Worm (Caenorhabditis elegans) whole organism, young adult: Measurements from ENCODE around the gene F08G2.7.
A peak's percentile ranks its signal among the peaks of the same experiment; 100 is the strongest.

Source experiments
- B0019.2 ChIP-seq: fragments of 200-800 bp; sonication (Bioruptor generic); conservative IDR thresholded peaks from 2 replicates; pipeline ENCODE4 v1.3.6; 2022; ENCODE audit warnings: missing genetic modification reagents, missing genetic modification characterization, missing compliant biosample characterization
- B0035.1 ChIP-seq: sonication (generic microtip); optimal IDR thresholded peaks from 2 replicates; lab custom pipeline; 2016; ENCODE audit warnings: missing genetic modification characterization, mild to moderate bottlenecking, missing compliant biosample characterization, missing genotype, missing genetic modification reagents
- C17E4.6 ChIP-seq: fragments of 200-800 bp; sonication (Bioruptor generic); IDR thresholded peaks from 2 replicates; pipeline ENCODE4 v1.3.6; 2022; ENCODE audit warnings: missing genetic modification reagents, missing genetic modification characterization, missing compliant biosample characterization
- D2030.7 ChIP-seq: fragments of 200-800 bp; sonication (Bioruptor generic); IDR thresholded peaks from 2 replicates; pipeline ENCODE4 v1.3.6; 2022; ENCODE audit warnings: missing genetic modification reagents, missing genetic modification characterization, missing compliant biosample characterization
- F49E8.2 ChIP-seq: sonication (generic microtip); optimal IDR thresholded peaks from 3 replicates; lab custom pipeline; 2017; ENCODE audit warnings: missing genetic modification characterization, mild to moderate bottlenecking, missing compliant biosample characterization, antibody characterized with exemption, moderate library complexity; ENCODE audit not compliant: insufficient read depth
- K12H6.12 ChIP-seq: fragments of 200-800 bp; sonication (Bioruptor generic); optimal IDR thresholded peaks from 2 replicates; lab custom pipeline; 2018; ENCODE audit warnings: mild to moderate bottlenecking, missing genetic modification characterization, missing compliant biosample characterization
- Y53F4B.3 ChIP-seq: fragments of 200-800 bp; sonication (Bioruptor generic); IDR thresholded peaks from 2 replicates; pipeline ENCODE4 v1.3.6; 2022; ENCODE audit warnings: missing genetic modification reagents, missing genetic modification characterization, missing compliant biosample characterization
- Y53G8AR.9 ChIP-seq: fragments of 200-800 bp; sonication (Bioruptor generic); conservative IDR thresholded peaks from 2 replicates; pipeline ENCODE4 v1.3.6; 2022; ENCODE audit warnings: missing genetic modification reagents, missing genetic modification characterization, missing compliant biosample characterization
- aptf-2 ChIP-seq: fragments of 200-800 bp; sonication (Bioruptor generic); conservative IDR thresholded peaks from 2 replicates; pipeline ENCODE4 v1.3.6; 2022; ENCODE audit warnings: missing genetic modification reagents, missing genetic modification characterization, missing compliant biosample characterization
- aptf-3 ChIP-seq: fragments of 200-800 bp; sonication (Bioruptor generic); IDR thresholded peaks from 2 replicates; pipeline ENCODE4 v1.3.6; 2022; ENCODE audit warnings: missing genetic modification characterization, missing compliant biosample characterization
- atf-7 ChIP-seq: sonication (generic microtip); optimal IDR thresholded peaks from 2 replicates; lab custom pipeline; 2017; ENCODE audit warnings: mild to moderate bottlenecking, missing genetic modification characterization, missing compliant biosample characterization
- attf-5 ChIP-seq: fragments of 200-800 bp; sonication (Bioruptor generic); optimal IDR thresholded peaks from 2 replicates; lab custom pipeline; 2018; ENCODE audit warnings: mild to moderate bottlenecking, missing genetic modification characterization, missing compliant biosample characterization
- attf-6 ChIP-seq: fragments of 200-800 bp; sonication (Bioruptor generic); IDR thresholded peaks from 2 replicates; pipeline ENCODE4 v1.3.6; 2022; ENCODE audit warnings: missing genetic modification reagents, missing genetic modification characterization, missing compliant biosample characterization
- bed-1 ChIP-seq: fragments of 200-800 bp; sonication (Bioruptor generic); IDR thresholded peaks from 2 replicates; pipeline ENCODE4 v1.3.6; 2022; ENCODE audit warnings: missing genetic modification reagents, missing genetic modification characterization, missing compliant biosample characterization
- bed-2 ChIP-seq: fragments of 200-800 bp; sonication (Bioruptor generic); IDR thresholded peaks from 2 replicates; pipeline ENCODE4 v1.3.6; 2022; ENCODE audit warnings: missing genetic modification reagents, missing genetic modification characterization, missing compliant biosample characterization
- cebp-1 ChIP-seq, 2 experiments: fragments of 200-800 bp in 1 of 2; sonication (Bioruptor generic) in 1 of 2; sonication (generic microtip) in 1 of 2; IDR thresholded peaks in 1 of 2; optimal IDR thresholded peaks in 1 of 2; 2 replicates each; pipeline versions ENCODE4 v1.3.6 to Lab custom; 2017 to 2022; ENCODE audit warnings: missing compliant biosample characterization in 2 of 2, missing genetic modification characterization in 2 of 2, mild to moderate bottlenecking in 1 of 2, missing genetic modification reagents in 1 of 2, moderate library complexity in 1 of 2
- cebp-2 ChIP-seq: fragments of 200-800 bp; sonication (Bioruptor generic); IDR thresholded peaks from 2 replicates; pipeline ENCODE4 v1.3.6; 2022; ENCODE audit warnings: missing genetic modification characterization, missing compliant biosample characterization
- ceh-79 ChIP-seq: sonication (generic microtip); optimal IDR thresholded peaks from 2 replicates; lab custom pipeline; 2017; ENCODE audit warnings: mild to moderate bottlenecking, missing genetic modification characterization, missing compliant biosample characterization
- fkh-3 ChIP-seq: sonication (generic microtip); optimal IDR thresholded peaks from 2 replicates; lab custom pipeline; 2016; ENCODE audit warnings: mild to moderate bottlenecking, missing genetic modification characterization, missing compliant biosample characterization
- him-1 ChIP-seq: sonication (generic microtip); optimal IDR thresholded peaks from 2 replicates; lab custom pipeline; 2016; ENCODE audit warnings: missing genotype, missing genetic modification reagents, missing genetic modification characterization, missing compliant biosample characterization
- hlh-26 ChIP-seq: fragments of 200-800 bp; sonication (Bioruptor generic); conservative IDR thresholded peaks from 2 replicates; pipeline ENCODE4 v1.3.6; 2022; ENCODE audit warnings: missing genetic modification reagents, missing genetic modification characterization, missing compliant biosample characterization
- hmg-20 ChIP-seq: fragments of 200-800 bp; sonication (Bioruptor generic); IDR thresholded peaks from 2 replicates; pipeline ENCODE4 v1.3.6; 2022; ENCODE audit warnings: missing genetic modification reagents, missing genetic modification characterization, missing compliant biosample characterization
- hrde-1 ChIP-seq: sonication (generic microtip); optimal IDR thresholded peaks from 2 replicates; lab custom pipeline; 2016; ENCODE audit warnings: missing genetic modification characterization, mild to moderate bottlenecking, missing compliant biosample characterization, moderate library complexity, missing genotype, missing genetic modification reagents, borderline replicate concordance
- let-526 ChIP-seq: fragments of 200-800 bp; sonication (Bioruptor generic); IDR thresholded peaks from 2 replicates; pipeline ENCODE4 v1.3.6; 2022; ENCODE audit warnings: missing genetic modification reagents, missing genetic modification characterization, missing compliant biosample characterization
- lin-35 ChIP-seq, 3 experiments: fragments of 150-350 bp in 2 of 3; sonication (generic microtip) in 1 of 3; optimal IDR thresholded peaks; 2 replicates each; lab custom pipeline; 2014 to 2018; ENCODE audit warnings: missing biosample characterization in 3 of 3, missing genetic modification characterization in 3 of 3, missing genetic modification reagents in 3 of 3
- lin-40 ChIP-seq: sonication (generic microtip); optimal IDR thresholded peaks from 2 replicates; lab custom pipeline; 2016; ENCODE audit warnings: missing genetic modification characterization, mild to moderate bottlenecking, missing compliant biosample characterization, missing genotype, missing genetic modification reagents
- lin-54 ChIP-seq: fragments of 200-800 bp; sonication (Bioruptor generic); optimal IDR thresholded peaks from 2 replicates; lab custom pipeline; 2018; ENCODE audit warnings: mild to moderate bottlenecking, missing genetic modification characterization, missing compliant biosample characterization
- lir-1 ChIP-seq: fragments of 200-800 bp; sonication (Bioruptor generic); conservative IDR thresholded peaks from 2 replicates; pipeline ENCODE4 v1.3.6; 2022; ENCODE audit warnings: missing genetic modification reagents, missing genetic modification characterization, missing compliant biosample characterization
- lsl-1 ChIP-seq: fragments of 200-800 bp; sonication (Bioruptor generic); optimal IDR thresholded peaks from 2 replicates; lab custom pipeline; 2018; ENCODE audit warnings: mild to moderate bottlenecking, missing genetic modification characterization, moderate library complexity, missing compliant biosample characterization
- madf-8 ChIP-seq: fragments of 200-800 bp; sonication (Bioruptor generic); conservative IDR thresholded peaks from 2 replicates; pipeline ENCODE4 v1.3.6; 2022; ENCODE audit warnings: missing genetic modification reagents, missing genetic modification characterization, missing compliant biosample characterization
- nhr-27 ChIP-seq: fragments of 200-800 bp; sonication (Bioruptor generic); optimal IDR thresholded peaks from 2 replicates; lab custom pipeline; 2018; ENCODE audit warnings: mild to moderate bottlenecking, missing genetic modification characterization, moderate library complexity, missing compliant biosample characterization
- nhr-80 ChIP-seq: sonication (generic microtip); optimal IDR thresholded peaks from 2 replicates; lab custom pipeline; 2016; ENCODE audit warnings: missing genetic modification characterization, missing compliant biosample characterization
- pbrm-1 ChIP-seq: fragments of 200-800 bp; sonication (Bioruptor generic); IDR thresholded peaks from 2 replicates; pipeline ENCODE4 v1.3.6; 2022; ENCODE audit warnings: missing genetic modification reagents, missing genetic modification characterization, missing compliant biosample characterization
- repo-1 ChIP-seq: sonication (generic microtip); optimal IDR thresholded peaks from 2 replicates; lab custom pipeline; 2017; ENCODE audit warnings: mild to moderate bottlenecking, missing genetic modification characterization, missing compliant biosample characterization
- sdz-38 ChIP-seq: sonication (generic microtip); optimal IDR thresholded peaks from 2 replicates; lab custom pipeline; 2016; ENCODE audit warnings: missing genotype, missing genetic modification characterization, missing compliant biosample characterization
- snpc-1.1 ChIP-seq: sonication (generic microtip); optimal IDR thresholded peaks from 2 replicates; lab custom pipeline; 2017; ENCODE audit warnings: missing genetic modification characterization, mild to moderate bottlenecking, missing compliant biosample characterization, antibody characterized with exemption, moderate library complexity, missing genotype, missing genetic modification reagents; ENCODE audit not compliant: insufficient read depth
- snpc-3.4 ChIP-seq: sonication (generic microtip); optimal IDR thresholded peaks from 2 replicates; lab custom pipeline; 2017; ENCODE audit warnings: missing genetic modification characterization, mild to moderate bottlenecking, missing compliant biosample characterization, antibody characterized with exemption, moderate library complexity, missing genotype, missing genetic modification reagents
- somi-1 ChIP-seq: fragments of 200-800 bp; sonication (Bioruptor generic); optimal IDR thresholded peaks from 2 replicates; lab custom pipeline; 2018; ENCODE audit warnings: mild to moderate bottlenecking, missing genetic modification characterization, missing compliant biosample characterization
- zim-3 ChIP-seq: sonication (generic microtip); optimal IDR thresholded peaks from 2 replicates; lab custom pipeline; 2017; ENCODE audit warnings: mild to moderate bottlenecking, missing genetic modification characterization, moderate library complexity, missing compliant biosample characterization
- ztf-18 ChIP-seq: sonication (generic microtip); optimal IDR thresholded peaks from 2 replicates; lab custom pipeline; 2016; ENCODE audit warnings: missing genotype, mild to moderate bottlenecking, missing genetic modification characterization, missing compliant biosample characterization
- ztf-22 ChIP-seq: fragments of 200-800 bp; sonication (Bioruptor generic); optimal IDR thresholded peaks from 2 replicates; lab custom pipeline; 2018; ENCODE audit warnings: mild to moderate bottlenecking, missing genetic modification characterization, moderate library complexity, missing compliant biosample characterization
- ztf-25 ChIP-seq: fragments of 200-800 bp; sonication (Bioruptor generic); IDR thresholded peaks from 2 replicates; pipeline ENCODE4 v1.3.6; 2022; ENCODE audit warnings: missing genetic modification reagents, missing genetic modification characterization, missing compliant biosample characterization
- ztf-3 ChIP-seq: fragments of 200-800 bp; sonication (Bioruptor generic); optimal IDR thresholded peaks from 2 replicates; lab custom pipeline; 2018; ENCODE audit warnings: mild to moderate bottlenecking, missing genetic modification characterization, missing compliant biosample characterization

The F08G2.7 gene

DNA sequence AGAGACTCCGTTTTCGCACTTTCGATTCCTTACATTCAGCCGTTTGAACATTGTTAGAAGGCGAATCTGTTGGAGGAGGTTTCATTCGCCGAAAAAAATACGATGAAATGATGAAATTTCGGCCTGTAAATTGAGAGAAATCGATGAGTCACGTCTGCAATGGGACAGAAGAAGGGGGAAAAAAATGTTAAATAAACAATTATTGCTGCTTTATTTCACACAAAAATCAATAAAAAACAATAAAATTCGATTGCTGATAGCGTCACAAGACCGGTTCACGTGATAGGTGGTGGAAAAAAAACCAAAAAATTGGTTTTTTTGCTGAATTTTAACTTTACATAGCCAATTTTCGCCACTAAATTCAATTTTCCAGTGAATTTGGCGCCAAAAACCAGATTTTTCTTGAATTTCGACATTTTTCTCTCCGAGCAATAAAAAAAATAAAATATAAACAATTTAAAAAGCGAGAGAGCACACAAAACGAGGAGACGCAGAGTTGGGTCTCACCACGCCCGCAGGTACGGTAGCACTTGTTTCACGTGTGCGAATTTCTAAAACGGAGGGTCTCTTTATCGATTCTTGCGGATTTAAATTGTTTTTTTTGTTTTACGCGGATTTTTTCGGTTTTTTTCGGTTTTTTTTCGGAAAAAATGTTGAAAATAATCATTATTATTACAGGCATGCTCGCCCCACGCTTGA lies 31.4 kb upstream of the F08G2.7 start, which contains the start of the genes cup-14 and ndub-8 (continued):
- TF ChIP-seq ztf-22: no peak
- TF ChIP-seq lin-35 (GFP tag; optimal IDR thresholded peaks at IDR 0.05; lab: Kevin White, UChicago): peak in 2 of 3 experiments; percentile 24 to 85
- TF ChIP-seq somi-1 (GFP tag; lab: Kevin White, UChicago): no peak
- peak; percentile 82 for TF ChIP-seq attf-6 (GFP tag; lab: Robert Waterston, UW)
- TF ChIP-seq hmg-20: peak; percentile 35; the same call in 1 of the 2 replicates
- no peak for TF ChIP-seq ztf-3 (GFP tag; lab: Kevin White, UChicago)
- TF ChIP-seq aptf-2 (GFP tag; lab: Robert Waterston, UW): 0 out of 2 replicates have a peak, but pooled peaks have one; percentile 23
- TF ChIP-seq hlh-26: no peak
- no peak for TF ChIP-seq Y53F4B.3
- peak; percentile 78 for TF ChIP-seq snpc-1.1 (tag; lab: Kevin White, UChicago)
- TF ChIP-seq pbrm-1: peak; percentile 84
- no peak for TF ChIP-seq ceh-79 (tag; lab: Kevin White, UChicago)
- no peak for TF ChIP-seq zim-3 (tag; lab: Kevin White, UChicago)
- no peak for TF ChIP-seq aptf-3 (GFP tag; lab: Robert Waterston, UW)
- no peak for TF ChIP-seq bed-1 (GFP tag; lab: Robert Waterston, UW)
- TF ChIP-seq D2030.7 (GFP tag; lab: Robert Waterston, UW): peak; percentile 93
- TF ChIP-seq madf-8 (GFP tag; lab: Robert Waterston, UW): peak; percentile 80
- TF ChIP-seq atf-7 (tag; lab: Kevin White, UChicago): peak; percentile 25
- TF ChIP-seq sdz-38 (tag; lab: Kevin White, UChicago): no peak
- peak; percentile 99 for TF ChIP-seq lsl-1 (GFP tag; lab: Kevin White, UChicago)
- peak; percentile 71; the same call in 1 of the 2 replicates for TF ChIP-seq B0019.2 (GFP tag; lab: Robert Waterston, UW)
- peak; percentile 6 for TF ChIP-seq him-1
- peak; percentile 77 for TF ChIP-seq lin-40 (tag; lab: Kevin White, UChicago)
- TF ChIP-seq nhr-27: no peak
- no peak for TF ChIP-seq hrde-1 (tag; lab: Kevin White, UChicago)
- peak; percentile 89 for TF ChIP-seq snpc-3.4 (tag; lab: Kevin White, UChicago)
- no peak for TF ChIP-seq cebp-1 (GFP tag; IDR thresholded peaks at IDR 0.05; lab: Robert Waterston, UW)
- TF ChIP-seq cebp-1 (tag; optimal IDR thresholded peaks at IDR 0.05; lab: Kevin White, UChicago): peak; percentile 83
- no peak for TF ChIP-seq fkh-3 (tag; lab: Kevin White, UChicago)
- peak; percentile 19 for TF ChIP-seq ztf-18 (tag; lab: Kevin White, UChicago)
- peak; percentile 63 for TF ChIP-seq attf-5 (GFP tag; lab: Kevin White, UChicago)
- TF ChIP-seq C17E4.6: peak; percentile 81
- TF ChIP-seq F49E8.2 (tag; lab: Kevin White, UChicago): peak; percentile 76
- peak; percentile 85 for TF ChIP-seq lin-54 (GFP tag; lab: Kevin White, UChicago)
- peak; percentile 93 for TF ChIP-seq Y53G8AR.9 (GFP tag; lab: Robert Waterston, UW)
- no peak for TF ChIP-seq ztf-25 (GFP tag; lab: Robert Waterston, UW)
- TF ChIP-seq cebp-2: no peak
- peak; percentile 7 for TF ChIP-seq nhr-80
- no peak for TF ChIP-seq B0035.1
- TF ChIP-seq let-526 (GFP tag; lab: Robert Waterston, UW): no peak
- peak; percentile 51 for TF ChIP-seq lir-1 (GFP tag; lab: Robert Waterston, UW)
- TF ChIP-seq bed-2 (GFP tag; lab: Robert Waterston, UW): no peak
- peak; percentile 27 for TF ChIP-seq K12H6.12
- peak; percentile 21 for TF ChIP-seq repo-1
